Worm (Caenorhabditis elegans) whole organism, L3 larva: Measurements from ENCODE around the gene K02H11.4.

Experiments
- ceh-82 ChIP-seq: fragments of 150-350 bp; optimal IDR thresholded peaks from 2 replicates; lab custom pipeline; 2014; ENCODE audit warnings: missing biosample characterization, missing genetic modification characterization
- nhr-12 ChIP-seq: fragments of 150-350 bp; optimal IDR thresholded peaks from 2 replicates; lab custom pipeline; 2014; ENCODE audit warnings: missing biosample characterization, missing genetic modification characterization
- nhr-25 ChIP-seq: sonication (generic microtip); optimal IDR thresholded peaks from 2 replicates; lab custom pipeline; 2017; ENCODE audit warnings: missing biosample characterization, missing genetic modification characterization
- nhr-28 ChIP-seq: fragments of 150-350 bp; optimal IDR thresholded peaks from 2 replicates; lab custom pipeline; 2014; ENCODE audit warnings: missing biosample characterization, missing genetic modification characterization
- zag-1 ChIP-seq: fragments of 150-350 bp; optimal IDR thresholded peaks from 2 replicates; lab custom pipeline; 2014; ENCODE audit warnings: missing biosample characterization, missing genetic modification characterization

ce11 chrV:1486031-1486430, 45.0 kb downstream of the K02H11.4 start:
- no peak for TF ChIP-seq nhr-28 (tag; lab: Kevin White, UChicago)
- no peak for TF ChIP-seq ceh-82 (tag; lab: Kevin White, UChicago)
- TF ChIP-seq nhr-25 (tag; lab: Kevin White, UChicago), result no peak
- TF ChIP-seq zag-1 (tag; lab: Kevin White, UChicago), result no peak
- no peak for TF ChIP-seq nhr-12 (tag; lab: Kevin White, UChicago)
